Worm (Caenorhabditis elegans) whole organism, young adult: ENCODE data around the gene algn-12.

ENCODE experiments used
- ceh-27 ChIP-seq: fragments of 200-800 bp; sonication (Bioruptor generic); optimal IDR thresholded peaks from 2 replicates; lab custom pipeline; 2018; ENCODE audit warnings: mild to moderate bottlenecking, missing genetic modification characterization, moderate library complexity, missing compliant biosample characterization
- dpff-1 ChIP-seq: sonication (generic microtip); optimal IDR thresholded peaks from 2 replicates; lab custom pipeline; 2017; ENCODE audit warnings: mild to moderate bottlenecking, missing genetic modification characterization, missing compliant biosample characterization
- dpl-1 ChIP-seq: fragments of 150-350 bp; optimal IDR thresholded peaks from 2 replicates; lab custom pipeline; 2014; ENCODE audit warnings: missing biosample characterization, missing genetic modification reagents, missing genetic modification characterization
- lin-35 ChIP-seq, 3 experiments: fragments of 150-350 bp in 2 of 3; sonication (generic microtip) in 1 of 3; optimal IDR thresholded peaks; 2 replicates each; lab custom pipeline; 2014 to 2018; ENCODE audit warnings: missing biosample characterization in 3 of 3, missing genetic modification characterization in 3 of 3, missing genetic modification reagents in 3 of 3
- snpc-4 ChIP-seq, 5 experiments: fragments of 150-350 bp in 1 of 5; sonication (generic microtip) in 4 of 5; optimal IDR thresholded peaks; 2 replicates each; lab custom pipeline; 2014 to 2018; ENCODE audit warnings: missing genetic modification characterization in 5 of 5, missing biosample characterization in 3 of 5, antibody characterized with exemption in 2 of 5, mild to moderate bottlenecking in 2 of 5, missing compliant biosample characterization in 2 of 5, missing genotype in 2 of 5, moderate library complexity in 2 of 5, missing genetic modification reagents in 1 of 5
- unc-62 ChIP-seq: fragments of 150-350 bp; optimal IDR thresholded peaks from 2 replicates; lab custom pipeline; 2014; ENCODE audit warnings: missing biosample characterization, missing genetic modification reagents, missing genetic modification characterization

DNA sequence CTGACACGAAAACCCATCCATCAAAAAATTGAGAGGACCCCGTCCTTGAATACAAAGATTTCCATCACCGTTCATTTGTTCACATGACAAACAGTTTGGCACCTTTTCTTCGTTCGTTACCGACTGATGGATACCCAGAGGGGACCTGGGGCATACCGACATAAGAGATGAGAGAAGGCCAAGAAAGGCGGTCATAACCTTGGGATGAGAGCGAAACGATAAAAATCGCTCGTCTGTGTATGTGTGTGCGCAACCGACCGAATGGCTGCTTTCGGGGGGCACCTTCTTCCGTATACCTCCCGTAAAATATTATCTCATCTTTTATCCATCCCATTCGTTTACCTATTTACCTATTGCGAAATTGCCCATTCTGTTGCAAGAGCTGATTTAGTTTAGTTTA, 10.0 kb downstream of the algn-12 start:
- no peak for TF ChIP-seq dpl-1
- TF ChIP-seq unc-62 (GFP tag; lab: Kevin White, UChicago) = no peak
- TF ChIP-seq lin-35 (GFP tag; optimal IDR thresholded peaks at IDR 0.05; lab: Kevin White, UChicago) = no peak
- TF ChIP-seq ceh-27 (GFP tag; lab: Kevin White, UChicago) = no peak
- no peak for TF ChIP-seq dpff-1 (tag; lab: Kevin White, UChicago)
- no peak for TF ChIP-seq snpc-4 (GFP tag; optimal IDR thresholded peaks at IDR 0.05; lab: Kevin White, UChicago)
- TF ChIP-seq snpc-4 (tag; optimal IDR thresholded peaks at IDR 0.05; lab: Kevin White, UChicago) = no peak
